Fruit fly (Drosophila melanogaster) whole organism, prepupa: ENCODE data around the gene CG13310.

Experiments used
- Blimp-1 ChIP-seq: fragments of 200-800 bp; sonication (Bioruptor generic); optimal IDR thresholded peaks from 3 replicates; lab custom pipeline; 2017; ENCODE audit warnings: missing biosample characterization, missing genetic modification characterization, mild to moderate bottlenecking, moderate library complexity, missing genetic modification reagents
- CG10631 ChIP-seq: fragments of 200-800 bp; sonication (Bioruptor generic); optimal IDR thresholded peaks from 2 replicates; lab custom pipeline; 2016; ENCODE audit warnings: missing biosample characterization, missing genetic modification characterization
- CG10669 ChIP-seq: fragments of 200-800 bp; sonication (Bioruptor generic); optimal IDR thresholded peaks from 3 replicates; lab custom pipeline; 2018; ENCODE audit warnings: missing biosample characterization, mild to moderate bottlenecking, missing genetic modification characterization, moderate library complexity
- CG11294 ChIP-seq: fragments of 200-800 bp; sonication (Bioruptor generic); IDR thresholded peaks from 2 replicates; pipeline ENCODE4 v1.3.6; 2022; ENCODE audit warnings: missing biosample characterization, missing genetic modification characterization
- CG11902 ChIP-seq: fragments of 200-800 bp; sonication (Bioruptor generic); optimal IDR thresholded peaks from 3 replicates; lab custom pipeline; 2016; ENCODE audit warnings: missing biosample characterization, missing genetic modification characterization
- CG15336 ChIP-seq: fragments of 200-800 bp; sonication (Bioruptor generic); IDR thresholded peaks from 2 replicates; pipeline ENCODE4 v1.3.6; 2022; ENCODE audit warnings: missing biosample characterization, missing genetic modification characterization
- CG1621 ChIP-seq: fragments of 200-800 bp; sonication (Bioruptor generic); optimal IDR thresholded peaks from 3 replicates; lab custom pipeline; 2018; ENCODE audit warnings: missing biosample characterization, mild to moderate bottlenecking, missing genetic modification characterization
- CG3032 ChIP-seq: fragments of 200-800 bp; optimal IDR thresholded peaks from 2 replicates; lab custom pipeline; 2019; ENCODE audit warnings: missing biosample characterization, mild to moderate bottlenecking, missing genetic modification characterization, moderate library complexity
- CG31627 ChIP-seq: fragments of 200-800 bp; sonication (Bioruptor generic); optimal IDR thresholded peaks from 3 replicates; lab custom pipeline; 2016; ENCODE audit warnings: missing biosample characterization, missing genetic modification characterization
- CG34406 ChIP-seq: fragments of 200-800 bp; sonication (Bioruptor generic); optimal IDR thresholded peaks from 3 replicates; lab custom pipeline; 2016; ENCODE audit warnings: missing biosample characterization, missing genetic modification characterization
- CG3919 ChIP-seq: fragments of 200-800 bp; sonication (Bioruptor generic); optimal IDR thresholded peaks from 3 replicates; lab custom pipeline; 2016; ENCODE audit warnings: missing biosample characterization, missing genetic modification characterization
- CG4318 ChIP-seq: fragments of 200-800 bp; sonication (Bioruptor generic); optimal IDR thresholded peaks from 3 replicates; lab custom pipeline; 2017; ENCODE audit warnings: missing biosample characterization, mild to moderate bottlenecking, missing genetic modification characterization
- CG6792 ChIP-seq: fragments of 200-800 bp; sonication (Bioruptor generic); optimal IDR thresholded peaks from 3 replicates; lab custom pipeline; 2016; ENCODE audit warnings: missing biosample characterization, missing genetic modification characterization
- CG6808 ChIP-seq: fragments of 200-800 bp; sonication (Bioruptor generic); optimal IDR thresholded peaks from 3 replicates; lab custom pipeline; 2017; ENCODE audit warnings: missing biosample characterization, missing genetic modification characterization, mild to moderate bottlenecking, moderate library complexity, missing genetic modification reagents
- CG6854 ChIP-seq: fragments of 200-800 bp; sonication (Bioruptor generic); optimal IDR thresholded peaks from 2 replicates; lab custom pipeline; 2017; ENCODE audit warnings: missing biosample characterization, mild to moderate bottlenecking, missing genetic modification characterization
- CG7368 ChIP-seq: fragments of 200-800 bp; sonication (Bioruptor generic); optimal IDR thresholded peaks from 3 replicates; lab custom pipeline; 2016; ENCODE audit warnings: missing biosample characterization, missing genetic modification characterization
- CG8119 ChIP-seq: fragments of 200-800 bp; sonication (Bioruptor generic); IDR thresholded peaks from 3 replicates; pipeline ENCODE4 v1.3.6; 2022; ENCODE audit warnings: missing biosample characterization, missing genetic modification characterization
- CG8319 ChIP-seq: fragments of 200-800 bp; sonication (Bioruptor generic); optimal IDR thresholded peaks from 3 replicates; lab custom pipeline; 2016; ENCODE audit warnings: missing biosample characterization, missing genetic modification characterization
- CG8632 ChIP-seq: fragments of 200-800 bp; sonication (Bioruptor generic); optimal IDR thresholded peaks from 3 replicates; lab custom pipeline; 2016; ENCODE audit warnings: missing biosample characterization, missing genetic modification characterization
- CG9139 ChIP-seq: fragments of 200-800 bp; sonication (Bioruptor generic); optimal IDR thresholded peaks from 3 replicates; lab custom pipeline; 2017; ENCODE audit warnings: missing biosample characterization, mild to moderate bottlenecking, missing genetic modification characterization
- Eip75B ChIP-seq: fragments of 200-800 bp; sonication (Bioruptor generic); optimal IDR thresholded peaks from 3 replicates; lab custom pipeline; 2016; ENCODE audit warnings: missing biosample characterization, missing genetic modification characterization
- Eip78C ChIP-seq: fragments of 200-800 bp; sonication (Bioruptor generic); peaks from one replicate; lab custom pipeline; 2016; ENCODE audit warnings: missing biosample characterization, missing genetic modification characterization
- Eip93F ChIP-seq: fragments of 200-800 bp; sonication (Bioruptor generic); optimal IDR thresholded peaks from 2 replicates; lab custom pipeline; 2016; ENCODE audit warnings: missing biosample characterization, mild to moderate bottlenecking, missing genetic modification characterization
- Ets96B ChIP-seq: fragments of 200-800 bp; optimal IDR thresholded peaks from 2 replicates; lab custom pipeline; 2019; ENCODE audit warnings: missing biosample characterization, mild to moderate bottlenecking, missing genetic modification characterization, moderate library complexity
- Gug ChIP-seq: fragments of 200-800 bp; sonication (Bioruptor generic); IDR thresholded peaks from 2 replicates; pipeline ENCODE4 v1.3.6; 2022; ENCODE audit warnings: missing biosample characterization, missing genetic modification characterization
- Hr39 ChIP-seq: fragments of 200-800 bp; sonication (Bioruptor generic); optimal IDR thresholded peaks from 2 replicates; lab custom pipeline; 2016; ENCODE audit warnings: missing biosample characterization, missing genetic modification characterization
- Hr4 ChIP-seq: fragments of 200-800 bp; sonication (Bioruptor generic); optimal IDR thresholded peaks from 3 replicates; lab custom pipeline; 2016; ENCODE audit warnings: missing biosample characterization, missing genetic modification characterization
- Lpt ChIP-seq: fragments of 200-800 bp; sonication (Bioruptor generic); optimal IDR thresholded peaks from 3 replicates; lab custom pipeline; 2016; ENCODE audit warnings: missing biosample characterization, missing genetic modification characterization
- Met ChIP-seq: fragments of 200-800 bp; sonication (Bioruptor generic); optimal IDR thresholded peaks from 3 replicates; lab custom pipeline; 2016; ENCODE audit warnings: missing biosample characterization, missing genetic modification characterization
- OdsH ChIP-seq: fragments of 200-800 bp; sonication (Bioruptor generic); optimal IDR thresholded peaks from 3 replicates; lab custom pipeline; 2016; ENCODE audit warnings: missing biosample characterization, missing genetic modification characterization
- Sox102F ChIP-seq: fragments of 200-800 bp; sonication (Bioruptor generic); optimal IDR thresholded peaks from 2 replicates; lab custom pipeline; 2016; ENCODE audit warnings: missing biosample characterization, mild to moderate bottlenecking, missing genetic modification characterization
- Sox14 ChIP-seq: fragments of 200-800 bp; sonication (Bioruptor generic); optimal IDR thresholded peaks from 3 replicates; lab custom pipeline; 2016; ENCODE audit warnings: missing biosample characterization, missing genetic modification characterization
- acj6 ChIP-seq: fragments of 200-800 bp; sonication (Bioruptor generic); optimal IDR thresholded peaks from 3 replicates; lab custom pipeline; 2016; ENCODE audit warnings: missing biosample characterization, missing genetic modification characterization
- esn ChIP-seq: fragments of 200-800 bp; sonication (Bioruptor generic); optimal IDR thresholded peaks from 2 replicates; lab custom pipeline; 2016; ENCODE audit warnings: missing biosample characterization, mild to moderate bottlenecking, missing genetic modification characterization, moderate library complexity
- fkh ChIP-seq: fragments of 200-800 bp; sonication (Bioruptor generic); optimal IDR thresholded peaks from 3 replicates; lab custom pipeline; 2017; ENCODE audit warnings: missing biosample characterization, mild to moderate bottlenecking, missing genetic modification characterization, moderate library complexity
- lz ChIP-seq: fragments of 200-800 bp; sonication (Bioruptor generic); optimal IDR thresholded peaks from 3 replicates; lab custom pipeline; 2016; ENCODE audit warnings: missing biosample characterization, missing genetic modification characterization
- net ChIP-seq: fragments of 200-800 bp; sonication (Bioruptor generic); optimal IDR thresholded peaks from 3 replicates; lab custom pipeline; 2016; ENCODE audit warnings: missing biosample characterization, missing genetic modification characterization
- pdm3 ChIP-seq: fragments of 200-800 bp; sonication (Bioruptor generic); optimal IDR thresholded peaks from 3 replicates; lab custom pipeline; 2016; ENCODE audit warnings: missing biosample characterization, missing genetic modification characterization
- salr ChIP-seq, 2 experiments: fragments of 200-800 bp; sonication (Bioruptor generic); optimal IDR thresholded peaks; 3 replicates each; lab custom pipeline; 2016 to 2018; ENCODE audit warnings: missing biosample characterization in 2 of 2, missing genetic modification characterization in 2 of 2, mild to moderate bottlenecking in 1 of 2
- spab ChIP-seq: fragments of 200-800 bp; sonication (Bioruptor generic); optimal IDR thresholded peaks from 2 replicates; lab custom pipeline; 2017; ENCODE audit warnings: missing biosample characterization, mild to moderate bottlenecking, missing genetic modification characterization, missing genetic modification reagents
- ss ChIP-seq, 2 experiments: fragments of 200-800 bp; sonication (Bioruptor generic); optimal IDR thresholded peaks; 2 replicates in 1 of 2; 3 replicates in 1 of 2; lab custom pipeline; 2017 to 2018; ENCODE audit warnings: mild to moderate bottlenecking in 2 of 2, missing biosample characterization in 2 of 2, missing genetic modification characterization in 2 of 2, moderate library complexity in 1 of 2
- svp ChIP-seq: fragments of 200-800 bp; sonication (Bioruptor generic); peaks from one replicate; lab custom pipeline; 2016; ENCODE audit warnings: missing biosample characterization, missing genetic modification characterization
- topi ChIP-seq: fragments of 200-800 bp; sonication (Bioruptor generic); optimal IDR thresholded peaks from 3 replicates; lab custom pipeline; 2016; ENCODE audit warnings: missing biosample characterization, missing genetic modification characterization
- vri ChIP-seq: fragments of 200-800 bp; sonication (Bioruptor generic); optimal IDR thresholded peaks from 3 replicates; lab custom pipeline; 2016; ENCODE audit warnings: missing biosample characterization, mild to moderate bottlenecking, missing genetic modification characterization

CG13310 gene

dm6 chr3L:8821708-8822660 is 21.7 kb upstream of the CG13310 start (continued):
- peak; percentile 62 for TF ChIP-seq Eip93F (GFP tag; lab: Kevin White, UChicago)
- TF ChIP-seq fkh = no peak
- peak; percentile 95 for TF ChIP-seq Eip75B (GFP tag; lab: Kevin White, UChicago)
- peak; percentile 96 for TF ChIP-seq Ets96B (tag; lab: Kevin White, UChicago)
- TF ChIP-seq spab = peak; percentile 94
- peak; percentile 80 for TF ChIP-seq Lpt (GFP tag; lab: Kevin White, UChicago)
- peak; percentile 91 for TF ChIP-seq esn (GFP tag; lab: Kevin White, UChicago)
- peak; percentile 87 for TF ChIP-seq lz
- TF ChIP-seq Eip78C (GFP tag; lab: Kevin White, UChicago) = peak; percentile 98
- TF ChIP-seq OdsH (GFP tag; lab: Kevin White, UChicago) = peak; percentile 90
- peak; percentile 81 for TF ChIP-seq CG7368 (GFP tag; lab: Kevin White, UChicago)

dm6 chr3L:8819441-8819840 is 19.1 kb upstream of the CG13310 start:
- TF ChIP-seq CG34406 (GFP tag; lab: Kevin White, UChicago) (no peak), CG11902 (GFP tag; lab: Kevin White, UChicago) (no peak), CG15336 (GFP tag; lab: Robert Waterston, UW) (no peak), Sox102F (GFP tag; lab: Kevin White, UChicago) (peak; percentile 10), CG3919 (GFP tag; lab: Kevin White, UChicago) (no peak), CG3032 (tag; lab: Kevin White, UChicago) (no peak), ss (GFP tag; optimal IDR thresholded peaks at IDR 0.05; lab: Kevin White, UChicago) (peak in 1 of 2 experiments; percentile 18), Gug (GFP tag; lab: Robert Waterston, UW) (no peak), Eip75B (GFP tag; lab: Kevin White, UChicago) (no peak), Eip78C (GFP tag; lab: Kevin White, UChicago) (peak; percentile 15), pdm3 (no peak), CG6854 (GFP tag; lab: Kevin White, UChicago) (peak; percentile 34), Blimp-1 (GFP tag; lab: Kevin White, UChicago) (no peak), CG8632 (no peak), CG6808 (GFP tag; lab: Kevin White, UChicago) (peak; percentile 6), CG10631 (GFP tag; lab: Kevin White, UChicago) (no peak), Sox14 (GFP tag; lab: Kevin White, UChicago) (no peak), salr (GFP tag; optimal IDR thresholded peaks at IDR 0.05; lab: Kevin White, UChicago) (no peak), CG31627 (GFP tag; lab: Kevin White, UChicago) (no peak), CG10669 (GFP tag; lab: Kevin White, UChicago) (no peak), Met (GFP tag; lab: Kevin White, UChicago) (peak; percentile 7)

- TF ChIP-seq CG4318 (GFP tag; lab: Kevin White, UChicago) = peak; percentile 9
- TF ChIP-seq net (GFP tag; lab: Kevin White, UChicago) = peak; percentile 17
- TF ChIP-seq pdm3 = peak; percentile 20
- TF ChIP-seq Lpt (GFP tag; lab: Kevin White, UChicago) = peak; percentile 35
- TF ChIP-seq Eip78C (GFP tag; lab: Kevin White, UChicago) = peak; percentile 90
- TF ChIP-seq svp (GFP tag; lab: Kevin White, UChicago) = no peak
- no peak for TF ChIP-seq CG11902 (GFP tag; lab: Kevin White, UChicago)
- TF ChIP-seq CG1621 (tag; lab: Kevin White, UChicago) = no peak
- TF ChIP-seq CG8319 (GFP tag; lab: Kevin White, UChicago) = peak; percentile 41
- no peak for TF ChIP-seq CG34406 (GFP tag; lab: Kevin White, UChicago)
- peak; percentile 4 for TF ChIP-seq topi
- no peak for TF ChIP-seq Eip93F (GFP tag; lab: Kevin White, UChicago)
- peak; percentile 13 for TF ChIP-seq CG9139 (GFP tag; lab: Kevin White, UChicago)
- peak; percentile 46 for TF ChIP-seq spab
- TF ChIP-seq vri = no peak
- TF ChIP-seq Hr39 (GFP tag; lab: Kevin White, UChicago) = peak; percentile 10
- TF ChIP-seq fkh = no peak
- no peak for TF ChIP-seq CG6854 (GFP tag; lab: Kevin White, UChicago)
- TF ChIP-seq CG6792 = peak; percentile 5
- peak; percentile 39 for TF ChIP-seq acj6 (GFP tag; lab: Kevin White, UChicago)
- peak; percentile 84 for TF ChIP-seq CG8119 (GFP tag; lab: Robert Waterston, UW)
- no peak for TF ChIP-seq CG3032 (tag; lab: Kevin White, UChicago)
- TF ChIP-seq Sox14 (GFP tag; lab: Kevin White, UChicago) = peak; percentile 44
- TF ChIP-seq Hr4 (GFP tag; lab: Kevin White, UChicago) = peak; percentile 63
- TF ChIP-seq Eip75B (GFP tag; lab: Kevin White, UChicago) = peak; percentile 30
- TF ChIP-seq CG6808 (GFP tag; lab: Kevin White, UChicago) = peak; percentile 41
- peak; percentile 78 for TF ChIP-seq CG11294 (GFP tag; lab: Robert Waterston, UW)
These were observed 13.2 kb upstream of the CG13310 start for dm6 chr3L:8813484-8813883.
